Worm (Caenorhabditis elegans) whole organism, L2 larva: ENCODE results near the gene sra-1.

Experiments
- C34F6.9 ChIP-seq: fragments of 150-350 bp; optimal IDR thresholded peaks from 2 replicates; lab custom pipeline; 2014; ENCODE audit warnings: missing biosample characterization, missing genetic modification characterization
- F13H6.1 ChIP-seq: sonication (generic microtip); optimal IDR thresholded peaks from 2 replicates; lab custom pipeline; 2016; ENCODE audit warnings: missing genetic modification characterization, missing compliant biosample characterization
- R02D3.7 ChIP-seq: fragments of 150-350 bp; optimal IDR thresholded peaks from 2 replicates; lab custom pipeline; 2014; ENCODE audit warnings: missing biosample characterization, missing genetic modification characterization
- Y55F3AM.14 ChIP-seq: fragments of 200-800 bp; sonication (Bioruptor generic); optimal IDR thresholded peaks from 2 replicates; lab custom pipeline; 2018; ENCODE audit warnings: mild to moderate bottlenecking, missing genetic modification characterization, missing compliant biosample characterization
- ZK546.5 ChIP-seq: sonication (generic microtip); optimal IDR thresholded peaks from 2 replicates; lab custom pipeline; 2017; ENCODE audit warnings: missing biosample characterization, missing genetic modification characterization
- alr-1 ChIP-seq: fragments of 150-350 bp; optimal IDR thresholded peaks from 2 replicates; lab custom pipeline; 2014; ENCODE audit warnings: missing biosample characterization, missing genetic modification characterization
- aly-2 ChIP-seq: fragments of 150-350 bp; optimal IDR thresholded peaks from 2 replicates; lab custom pipeline; 2014; ENCODE audit warnings: missing biosample characterization, missing genetic modification characterization
- ama-1 ChIP-seq: fragments of 150-350 bp; optimal IDR thresholded peaks from 2 replicates; lab custom pipeline; 2018; ENCODE audit warnings: inconsistent platforms
- blmp-1 ChIP-seq: sonication (generic microtip); optimal IDR thresholded peaks from 2 replicates; lab custom pipeline; 2017; ENCODE audit warnings: missing genetic modification characterization, mild to moderate bottlenecking, missing compliant biosample characterization, antibody characterized with exemption, moderate library complexity; ENCODE audit not compliant: insufficient read depth
- ceh-16 ChIP-seq: fragments of 150-350 bp; optimal IDR thresholded peaks from 2 replicates; lab custom pipeline; 2014; ENCODE audit warnings: missing biosample characterization, missing genetic modification characterization
- ceh-82 ChIP-seq: fragments of 150-350 bp; optimal IDR thresholded peaks from 2 replicates; lab custom pipeline; 2014; ENCODE audit warnings: missing biosample characterization, missing genetic modification characterization
- crh-2 ChIP-seq: sonication (generic microtip); optimal IDR thresholded peaks from 2 replicates; lab custom pipeline; 2017; ENCODE audit warnings: missing biosample characterization, missing genetic modification characterization
- dmd-4 ChIP-seq: sonication (generic microtip); optimal IDR thresholded peaks from 2 replicates; lab custom pipeline; 2017; ENCODE audit warnings: missing biosample characterization, missing genetic modification characterization
- egl-27 ChIP-seq: sonication (generic microtip); optimal IDR thresholded peaks from 3 replicates; lab custom pipeline; 2017; ENCODE audit warnings: missing biosample characterization, missing genetic modification reagents, missing genetic modification characterization
- elt-1 ChIP-seq: fragments of 150-350 bp; optimal IDR thresholded peaks from 2 replicates; lab custom pipeline; 2014; ENCODE audit warnings: missing biosample characterization, missing genetic modification characterization
- elt-3 ChIP-seq: sonication (generic microtip); optimal IDR thresholded peaks from 2 replicates; lab custom pipeline; 2017; ENCODE audit warnings: missing biosample characterization, missing genetic modification characterization
- fos-1 ChIP-seq: fragments of 150-350 bp; optimal IDR thresholded peaks from 2 replicates; lab custom pipeline; 2014; ENCODE audit warnings: missing biosample characterization, missing genetic modification characterization
- gmeb-1 ChIP-seq: fragments of 150-350 bp; optimal IDR thresholded peaks from 2 replicates; lab custom pipeline; 2014; ENCODE audit warnings: missing biosample characterization, missing genetic modification characterization
- lin-11 ChIP-seq: fragments of 150-350 bp; sonication (generic microtip); optimal IDR thresholded peaks from 2 replicates; lab custom pipeline; 2014; ENCODE audit warnings: missing biosample characterization, missing genetic modification characterization, inconsistent platforms, mixed read lengths
- lin-13 ChIP-seq: fragments of 150-350 bp; optimal IDR thresholded peaks from 2 replicates; lab custom pipeline; 2014; ENCODE audit warnings: missing biosample characterization, missing genetic modification reagents, missing genetic modification characterization
- lin-39 ChIP-seq: fragments of 150-350 bp; optimal IDR thresholded peaks from 2 replicates; lab custom pipeline; 2014; ENCODE audit warnings: missing biosample characterization, missing genetic modification reagents, missing genetic modification characterization
- lsy-2 ChIP-seq, 2 experiments: fragments of 150-350 bp in 1 of 2; sonication (generic microtip) in 1 of 2; optimal IDR thresholded peaks; 2 replicates each; lab custom pipeline; 2014 to 2017; ENCODE audit warnings: missing biosample characterization in 2 of 2, missing genetic modification characterization in 2 of 2
- mab-5 ChIP-seq: fragments of 150-350 bp; optimal IDR thresholded peaks from 2 replicates; lab custom pipeline; 2014; ENCODE audit warnings: missing biosample characterization, missing genetic modification characterization
- mbf-1 ChIP-seq: sonication (generic microtip); optimal IDR thresholded peaks from 2 replicates; lab custom pipeline; 2017; ENCODE audit warnings: missing biosample characterization, missing genetic modification characterization
- mdl-1 ChIP-seq, 2 experiments: fragments of 150-350 bp in 1 of 2; sonication (generic microtip) in 1 of 2; optimal IDR thresholded peaks; 2 replicates each; lab custom pipeline; 2017; ENCODE audit warnings: missing biosample characterization in 2 of 2, missing genetic modification characterization in 2 of 2
- nhr-10 ChIP-seq: sonication (generic microtip); optimal IDR thresholded peaks from 2 replicates; lab custom pipeline; 2017; ENCODE audit warnings: missing biosample characterization, missing genetic modification characterization
- nhr-11 ChIP-seq: fragments of 150-350 bp; optimal IDR thresholded peaks from 2 replicates; lab custom pipeline; 2014; ENCODE audit warnings: missing biosample characterization, missing genetic modification characterization
- nhr-12 ChIP-seq: fragments of 150-350 bp; optimal IDR thresholded peaks from 2 replicates; lab custom pipeline; 2014; ENCODE audit warnings: missing biosample characterization, missing genetic modification characterization
- nhr-129 ChIP-seq: fragments of 150-350 bp; optimal IDR thresholded peaks from 2 replicates; lab custom pipeline; 2014; ENCODE audit warnings: missing biosample characterization, missing genetic modification characterization
- nhr-21 ChIP-seq: fragments of 150-350 bp; optimal IDR thresholded peaks from 2 replicates; lab custom pipeline; 2014; ENCODE audit warnings: missing biosample characterization, missing genetic modification characterization
- nhr-23 ChIP-seq: fragments of 150-350 bp; optimal IDR thresholded peaks from 2 replicates; lab custom pipeline; 2014; ENCODE audit warnings: missing biosample characterization, missing genetic modification reagents, missing genetic modification characterization
- nhr-237 ChIP-seq: fragments of 150-350 bp; optimal IDR thresholded peaks from 2 replicates; lab custom pipeline; 2014; ENCODE audit warnings: missing biosample characterization, missing genetic modification characterization
- nhr-25 ChIP-seq: fragments of 150-350 bp; sonication (generic microtip); optimal IDR thresholded peaks from 3 replicates; lab custom pipeline; 2014; ENCODE audit warnings: missing biosample characterization, missing genetic modification characterization
- nhr-6 ChIP-seq: fragments of 150-350 bp; optimal IDR thresholded peaks from 2 replicates; lab custom pipeline; 2014; ENCODE audit warnings: missing biosample characterization, missing genetic modification characterization
- nhr-77 ChIP-seq: fragments of 150-350 bp; optimal IDR thresholded peaks from 2 replicates; lab custom pipeline; 2014; ENCODE audit warnings: missing biosample characterization, missing genetic modification characterization
- peb-1 ChIP-seq: fragments of 150-350 bp; optimal IDR thresholded peaks from 2 replicates; lab custom pipeline; 2014; ENCODE audit warnings: missing biosample characterization, missing genetic modification characterization
- sem-4 ChIP-seq: fragments of 150-350 bp; optimal IDR thresholded peaks from 2 replicates; lab custom pipeline; 2014; ENCODE audit warnings: missing biosample characterization, missing genetic modification reagents, missing genetic modification characterization
- skn-1 ChIP-seq: sonication (generic microtip); optimal IDR thresholded peaks from 2 replicates; lab custom pipeline; 2017; ENCODE audit warnings: missing biosample characterization, missing genetic modification characterization
- sma-3 ChIP-seq: sonication (generic microtip); optimal IDR thresholded peaks from 2 replicates; lab custom pipeline; 2016; ENCODE audit warnings: missing genetic modification reagents, missing genetic modification characterization, missing compliant biosample characterization
- sma-9 ChIP-seq, 2 experiments: fragments of 150-350 bp in 1 of 2; sonication (generic microtip) in 1 of 2; optimal IDR thresholded peaks; 2 replicates each; lab custom pipeline; 2014 to 2016; ENCODE audit warnings: missing genetic modification characterization in 2 of 2, mild to moderate bottlenecking in 1 of 2, missing biosample characterization in 1 of 2, missing compliant biosample characterization in 1 of 2, missing genetic modification reagents in 1 of 2, moderate library complexity in 1 of 2
- snpc-4 ChIP-seq: fragments of 150-350 bp; optimal IDR thresholded peaks from 2 replicates; lab custom pipeline; 2014; ENCODE audit warnings: missing biosample characterization, missing genetic modification characterization
- unc-39 ChIP-seq: fragments of 150-350 bp; optimal IDR thresholded peaks from 2 replicates; lab custom pipeline; 2014; ENCODE audit warnings: missing biosample characterization, missing genetic modification characterization
- unc-55 ChIP-seq: fragments of 150-350 bp; sonication (generic microtip); optimal IDR thresholded peaks from 3 replicates; lab custom pipeline; 2014; ENCODE audit warnings: missing biosample characterization, missing genetic modification reagents, missing genetic modification characterization
- unc-62 ChIP-seq: fragments of 150-350 bp; optimal IDR thresholded peaks from 2 replicates; lab custom pipeline; 2014; ENCODE audit warnings: missing biosample characterization, missing genetic modification reagents, missing genetic modification characterization
- zag-1 ChIP-seq: fragments of 150-350 bp; optimal IDR thresholded peaks from 2 replicates; lab custom pipeline; 2014; ENCODE audit warnings: missing biosample characterization, missing genetic modification characterization
- ztf-1 ChIP-seq: fragments of 200-800 bp; sonication (Bioruptor generic); conservative IDR thresholded peaks from 2 replicates; pipeline ENCODE4 v1.3.6; 2022; ENCODE audit warnings: missing genetic modification characterization, missing compliant biosample characterization
- ztf-11 ChIP-seq: sonication (generic microtip); optimal IDR thresholded peaks from 2 replicates; lab custom pipeline; 2017; ENCODE audit warnings: missing biosample characterization, missing genetic modification characterization
- ztf-4 ChIP-seq: fragments of 150-350 bp; optimal IDR thresholded peaks from 2 replicates; lab custom pipeline; 2014; ENCODE audit warnings: missing biosample characterization, missing genetic modification characterization

Gene sra-1

ce11 chrII:9489922-9490321 lies 31.5 kb downstream of the sra-1 start:
- TF ChIP-seq lin-39: no peak
- TF ChIP-seq blmp-1 (tag; lab: Kevin White, UChicago): no peak

- peak in 1 of 2 experiments; percentile 30 for TF ChIP-seq lsy-2 (tag; optimal IDR thresholded peaks at IDR 0.05; lab: Kevin White, UChicago)
- TF ChIP-seq elt-1 (tag; lab: Kevin White, UChicago): no peak
- no peak for TF ChIP-seq ceh-82
- TF ChIP-seq R02D3.7 (tag; lab: Kevin White, UChicago): no peak
- peak; percentile 18 for TF ChIP-seq nhr-129 (tag; lab: Kevin White, UChicago)
- no peak for TF ChIP-seq ama-1
- TF ChIP-seq unc-39: no peak
- TF ChIP-seq nhr-10 (tag; lab: Kevin White, UChicago): no peak
- no peak for TF ChIP-seq unc-62 (GFP tag; lab: Kevin White, UChicago)
- no peak for TF ChIP-seq ZK546.5
- TF ChIP-seq mab-5 (tag; lab: Kevin White, UChicago): no peak
- TF ChIP-seq Y55F3AM.14: peak; percentile 6
- TF ChIP-seq fos-1 (tag; lab: Kevin White, UChicago): peak; percentile 64
- no peak for TF ChIP-seq nhr-12 (tag; lab: Kevin White, UChicago)
- TF ChIP-seq crh-2: no peak
- peak; percentile 42 for TF ChIP-seq gmeb-1 (tag; lab: Kevin White, UChicago)
- no peak for TF ChIP-seq nhr-11 (tag; lab: Kevin White, UChicago)
- no peak for TF ChIP-seq zag-1 (tag; lab: Kevin White, UChicago)
- TF ChIP-seq lin-13 (GFP tag; lab: Kevin White, UChicago): no peak
- TF ChIP-seq C34F6.9 (tag; lab: Kevin White, UChicago): peak; percentile 2
- no peak for TF ChIP-seq nhr-6 (tag; lab: Kevin White, UChicago)
- TF ChIP-seq sma-9 (GFP tag; optimal IDR thresholded peaks at IDR 0.05; lab: Kevin White, UChicago): peak; percentile 93
- TF ChIP-seq sma-9 (tag; optimal IDR thresholded peaks at IDR 0.05; lab: Kevin White, UChicago): no peak
- TF ChIP-seq blmp-1 (tag; lab: Kevin White, UChicago): peak; percentile 53
- TF ChIP-seq sem-4: no peak
- peak; percentile 56 to 59 for TF ChIP-seq mdl-1 (tag; optimal IDR thresholded peaks at IDR 0.05; lab: Kevin White, UChicago)
- no peak for TF ChIP-seq peb-1
- peak; percentile 29 for TF ChIP-seq lin-11 (tag; lab: Kevin White, UChicago)
- TF ChIP-seq nhr-25 (tag; lab: Kevin White, UChicago): peak; percentile 57
- no peak for TF ChIP-seq nhr-237 (tag; lab: Kevin White, UChicago)
- TF ChIP-seq dmd-4: no peak
- TF ChIP-seq ceh-16 (tag; lab: Kevin White, UChicago): no peak
- TF ChIP-seq lin-39: no peak
- TF ChIP-seq nhr-21 (tag; lab: Kevin White, UChicago): peak; percentile 64
- no peak for TF ChIP-seq ztf-11 (tag; lab: Kevin White, UChicago)
- TF ChIP-seq aly-2 (tag; lab: Kevin White, UChicago): no peak
- no peak for TF ChIP-seq elt-3 (tag; lab: Kevin White, UChicago)
- no peak for TF ChIP-seq alr-1
- TF ChIP-seq skn-1 (tag; lab: Kevin White, UChicago): no peak
- no peak for TF ChIP-seq unc-55 (GFP tag; lab: Kevin White, UChicago)
- TF ChIP-seq ztf-1 (GFP tag; lab: Robert Waterston, UW): no peak
- peak; percentile 65 for TF ChIP-seq egl-27
- TF ChIP-seq nhr-77 (tag; lab: Kevin White, UChicago): no peak
- no peak for TF ChIP-seq snpc-4
- peak; percentile 24 for TF ChIP-seq ztf-4
- TF ChIP-seq mbf-1: no peak
- TF ChIP-seq F13H6.1 (tag; lab: Kevin White, UChicago): peak; percentile 54
- TF ChIP-seq sma-3 (GFP tag; lab: Kevin White, UChicago): peak; percentile 61
- no peak for TF ChIP-seq nhr-23
Observed at ce11 chrII:9487337-9487950, 34.0 kb downstream of the sra-1 start, which contains the start of gene T19H5.4. T19H5.4 (minus strand) TSS chrII:9487387.
